Worm (Caenorhabditis elegans): ENCODE data around the gene Y40B10A.5.

- no peak for TF ChIP-seq him-1 (tag; optimal IDR thresholded peaks at IDR 0.05)
- no peak for TF ChIP-seq dao-5 (tag; optimal IDR thresholded peaks at IDR 0.05)
- TF ChIP-seq W03F9.2 (tag; optimal IDR thresholded peaks at IDR 0.05), result no peak
These were observed 29.4 kb downstream of the Y40B10A.5 start, which contains the start of gene F59A7.2 for ce11 chrV:2016428-2016827.

Measured in whole organism, L4/young adult.